Fruit fly (Drosophila melanogaster) whole organism, embryonic: ENCODE data around the gene Ldaf1.

Experiments
- Adf1 ChIP-seq: fragments of 200-800 bp; sonication (Bioruptor generic); IDR thresholded peaks from 2 replicates; pipeline ENCODE4 v1.3.6; 2022; ENCODE audit warnings: missing biosample characterization, missing genetic modification characterization
- Bgb ChIP-seq: fragments of 200-800 bp; sonication (Bioruptor generic); IDR thresholded peaks from 2 replicates; pipeline ENCODE4 v1.3.6; 2022; ENCODE audit warnings: missing biosample characterization, missing genetic modification characterization; ENCODE audit not compliant: partially characterized antibody
- CG10147 ChIP-seq: fragments of 200-800 bp; sonication (Bioruptor generic); optimal IDR thresholded peaks from 2 replicates; lab custom pipeline; 2019; ENCODE audit warnings: missing biosample characterization, mild to moderate bottlenecking, missing genetic modification characterization, moderate library complexity
- CG10543 ChIP-seq: fragments of 200-800 bp; sonication (Bioruptor generic); optimal IDR thresholded peaks from 3 replicates; lab custom pipeline; 2017; ENCODE audit warnings: missing biosample characterization, mild to moderate bottlenecking, missing genetic modification characterization, moderate library complexity
- CG11560 ChIP-seq: fragments of 200-800 bp; sonication (Bioruptor generic); IDR thresholded peaks from 3 replicates; pipeline ENCODE4 v1.3.6; 2022; ENCODE audit warnings: missing biosample characterization, missing genetic modification characterization
- CG12104 ChIP-seq: fragments of 200-800 bp; sonication (Bioruptor generic); optimal IDR thresholded peaks from 3 replicates; lab custom pipeline; 2016; ENCODE audit warnings: missing biosample characterization, missing genetic modification characterization
- CG12942 ChIP-seq: fragments of 200-800 bp; sonication (Bioruptor generic); optimal IDR thresholded peaks from 3 replicates; lab custom pipeline; 2016; ENCODE audit warnings: missing biosample characterization, missing genetic modification characterization
- CG13287 ChIP-seq: fragments of 200-800 bp; sonication (Bioruptor generic); IDR thresholded peaks from 2 replicates; pipeline ENCODE4 v1.3.6; 2022; ENCODE audit warnings: missing biosample characterization, missing genetic modification characterization; ENCODE audit not compliant: partially characterized antibody
- CG15514 ChIP-seq: fragments of 200-800 bp; sonication (Bioruptor generic); optimal IDR thresholded peaks from 3 replicates; lab custom pipeline; 2017; ENCODE audit warnings: missing biosample characterization, missing genetic modification characterization, mild to moderate bottlenecking, moderate library complexity, missing genetic modification reagents
- CG17359 ChIP-seq: fragments of 200-800 bp; sonication (Bioruptor generic); optimal IDR thresholded peaks from 3 replicates; lab custom pipeline; 2018; ENCODE audit warnings: missing biosample characterization, mild to moderate bottlenecking, missing genetic modification characterization, moderate library complexity
- CG17829 ChIP-seq: fragments of 200-800 bp; optimal IDR thresholded peaks from 2 replicates; lab custom pipeline; 2019; ENCODE audit warnings: missing biosample characterization, mild to moderate bottlenecking, missing genetic modification characterization, moderate library complexity
- CG31365 ChIP-seq: fragments of 200-800 bp; sonication (Bioruptor generic); optimal IDR thresholded peaks from 2 replicates; lab custom pipeline; 2018; ENCODE audit warnings: missing biosample characterization, mild to moderate bottlenecking, missing genetic modification characterization
- CG31441 ChIP-seq: fragments of 200-800 bp; sonication (Bioruptor generic); IDR thresholded peaks from 2 replicates; pipeline ENCODE4 v1.3.6; 2022; ENCODE audit warnings: missing biosample characterization, missing genetic modification characterization
- CG3281 ChIP-seq: fragments of 200-800 bp; sonication (Bioruptor generic); optimal IDR thresholded peaks from 3 replicates; lab custom pipeline; 2017; ENCODE audit warnings: missing biosample characterization, mild to moderate bottlenecking, missing genetic modification characterization
- CG6272 ChIP-seq: fragments of 200-800 bp; sonication (Bioruptor generic); IDR thresholded peaks from 2 replicates; pipeline ENCODE4 v1.3.6; 2022; ENCODE audit warnings: missing biosample characterization, missing genetic modification characterization
- CG7271 ChIP-seq: fragments of 200-800 bp; sonication (Bioruptor generic); optimal IDR thresholded peaks from 2 replicates; lab custom pipeline; 2018; ENCODE audit warnings: missing biosample characterization, mild to moderate bottlenecking, missing genetic modification characterization, moderate library complexity
- CG7963 ChIP-seq: fragments of 200-800 bp; sonication (Bioruptor generic); IDR thresholded peaks from 3 replicates; pipeline ENCODE4 v1.3.6; 2022; ENCODE audit warnings: missing biosample characterization, missing genetic modification characterization; ENCODE audit not compliant: partially characterized antibody
- Dad ChIP-seq: fragments of 200-800 bp; sonication (Bioruptor generic); optimal IDR thresholded peaks from 3 replicates; lab custom pipeline; 2016; ENCODE audit warnings: missing biosample characterization, missing genetic modification characterization
- E2f2 ChIP-seq: fragments of 200-800 bp; sonication (Bioruptor generic); IDR thresholded peaks from 2 replicates; pipeline ENCODE4 v1.3.6; 2022; ENCODE audit warnings: missing biosample characterization, missing genetic modification characterization
- Eip74EF ChIP-seq, 2 experiments: fragments of 200-800 bp in 1 of 2; fragments of >200 bp in 1 of 2; sonication (Bioruptor generic) in 1 of 2; optimal IDR thresholded peaks; 2 replicates each; lab custom pipeline; 2017 to 2019; ENCODE audit warnings: missing biosample characterization in 2 of 2, missing genetic modification characterization in 2 of 2, mild to moderate bottlenecking in 1 of 2, moderate library complexity in 1 of 2
- Fer2 ChIP-seq: fragments of 200-800 bp; sonication (Bioruptor generic); optimal IDR thresholded peaks from 2 replicates; lab custom pipeline; 2018; ENCODE audit warnings: missing biosample characterization, mild to moderate bottlenecking, missing genetic modification characterization, moderate library complexity
- GATAe ChIP-seq: fragments of 200-800 bp; sonication (Bioruptor generic); conservative IDR thresholded peaks from 2 replicates; pipeline ENCODE4 v1.3.6; 2022; ENCODE audit warnings: missing biosample characterization, missing genetic modification characterization
- Lhr ChIP-seq: fragments of 200-800 bp; sonication (Bioruptor generic); optimal IDR thresholded peaks from 3 replicates; lab custom pipeline; 2017; ENCODE audit warnings: mild to moderate bottlenecking, missing biosample characterization, missing genetic modification reagents, missing genetic modification characterization
- Lim3 ChIP-seq: fragments of 200-800 bp; sonication (Bioruptor generic); IDR thresholded peaks from 2 replicates; pipeline ENCODE4 v1.3.6; 2022; ENCODE audit warnings: missing biosample characterization, missing genetic modification characterization
- NFAT ChIP-seq: fragments of 200-800 bp; sonication (Bioruptor generic); IDR thresholded peaks from 2 replicates; pipeline ENCODE4 v1.3.6; 2022; ENCODE audit warnings: missing biosample characterization, missing genetic modification characterization
- Oaz ChIP-seq: fragments of 200-800 bp; sonication (Bioruptor generic); IDR thresholded peaks from 2 replicates; pipeline ENCODE4 v1.3.6; 2022; ENCODE audit warnings: missing biosample characterization, missing genetic modification characterization
- Opbp ChIP-seq: fragments of 200-800 bp; sonication (Bioruptor generic); IDR thresholded peaks from 3 replicates; pipeline ENCODE4 v1.3.6; 2022; ENCODE audit warnings: missing biosample characterization, missing genetic modification characterization; ENCODE audit not compliant: partially characterized antibody
- Pdp1 ChIP-seq, 2 experiments: fragments of 200-800 bp; sonication (Bioruptor generic); optimal IDR thresholded peaks; 3 replicates each; lab custom pipeline; 2016; ENCODE audit warnings: missing biosample characterization in 2 of 2, missing genetic modification characterization in 2 of 2, mild to moderate bottlenecking in 1 of 2, moderate library complexity in 1 of 2
- Xrp1 ChIP-seq: fragments of 200-800 bp; sonication (Bioruptor generic); IDR thresholded peaks from 2 replicates; pipeline ENCODE4 v1.3.6; 2022; ENCODE audit warnings: missing biosample characterization, missing genetic modification characterization
- ac ChIP-seq: fragments of 200-800 bp; sonication (Bioruptor generic); optimal IDR thresholded peaks from 3 replicates; lab custom pipeline; 2017; ENCODE audit warnings: missing biosample characterization, mild to moderate bottlenecking, missing genetic modification characterization
- az2 ChIP-seq: fragments of 200-800 bp; sonication (Bioruptor generic); optimal IDR thresholded peaks from 3 replicates; lab custom pipeline; 2016; ENCODE audit warnings: missing biosample characterization, missing genetic modification characterization
- btn ChIP-seq: fragments of 200-800 bp; sonication (Bioruptor generic); optimal IDR thresholded peaks from 2 replicates; lab custom pipeline; 2016; ENCODE audit warnings: missing biosample characterization, missing genetic modification characterization
- caup ChIP-seq: fragments of 200-800 bp; sonication (Bioruptor generic); optimal IDR thresholded peaks from 3 replicates; lab custom pipeline; 2017; ENCODE audit warnings: missing biosample characterization, mild to moderate bottlenecking, missing genetic modification characterization, moderate library complexity; ENCODE audit not compliant: severe bottlenecking
- chinmo ChIP-seq: fragments of 200-800 bp; sonication (Bioruptor generic); IDR thresholded peaks from 4 replicates; pipeline ENCODE4 v1.3.6; 2022; ENCODE audit warnings: missing biosample characterization, missing genetic modification characterization; ENCODE audit not compliant: partially characterized antibody
- crc ChIP-seq: fragments of 200-800 bp; sonication (Bioruptor generic); optimal IDR thresholded peaks from 2 replicates; lab custom pipeline; 2016; ENCODE audit warnings: missing biosample characterization, missing genetic modification characterization
- crol ChIP-seq: fragments of 200-800 bp; sonication (Bioruptor generic); IDR thresholded peaks from 2 replicates; pipeline ENCODE4 v1.3.6; 2022; ENCODE audit warnings: missing biosample characterization, missing genetic modification characterization
- dimm ChIP-seq: fragments of 200-800 bp; sonication (Bioruptor generic); IDR thresholded peaks from 2 replicates; pipeline ENCODE4 v1.3.6; 2022; ENCODE audit warnings: missing biosample characterization, missing genetic modification characterization
- gce ChIP-seq: fragments of 200-800 bp; sonication (Bioruptor generic); IDR thresholded peaks from 3 replicates; pipeline ENCODE4 v1.3.6; 2022; ENCODE audit warnings: missing biosample characterization, missing genetic modification characterization
- gfzf ChIP-seq: fragments of 200-800 bp; sonication (Bioruptor generic); optimal IDR thresholded peaks from 2 replicates; lab custom pipeline; 2016; ENCODE audit warnings: missing biosample characterization, mild to moderate bottlenecking, missing genetic modification characterization, moderate library complexity
- mirr ChIP-seq: fragments of 200-800 bp; sonication (Bioruptor generic); optimal IDR thresholded peaks from 3 replicates; lab custom pipeline; 2018; ENCODE audit warnings: missing biosample characterization, mild to moderate bottlenecking, missing genetic modification characterization
- oc ChIP-seq: fragments of 200-800 bp; sonication (Bioruptor generic); optimal IDR thresholded peaks from 2 replicates; lab custom pipeline; 2018; ENCODE audit warnings: missing biosample characterization, mild to moderate bottlenecking, missing genetic modification characterization, moderate library complexity
- org-1 ChIP-seq: fragments of 200-800 bp; sonication (Bioruptor generic); optimal IDR thresholded peaks from 2 replicates; lab custom pipeline; 2017; ENCODE audit warnings: missing biosample characterization, missing genetic modification characterization
- pb ChIP-seq: fragments of 200-800 bp; sonication (Bioruptor generic); optimal IDR thresholded peaks from 3 replicates; lab custom pipeline; 2016; ENCODE audit warnings: missing biosample characterization, missing genetic modification characterization
- peb ChIP-seq: fragments of 200-800 bp; sonication (Bioruptor generic); IDR thresholded peaks from 2 replicates; pipeline ENCODE4 v1.3.6; 2022; ENCODE audit warnings: missing biosample characterization, missing genetic modification characterization
- row ChIP-seq: fragments of 200-800 bp; sonication (Bioruptor generic); IDR thresholded peaks from 3 replicates; pipeline ENCODE4 v1.3.6; 2022; ENCODE audit warnings: missing biosample characterization, missing genetic modification characterization
- scrt ChIP-seq: fragments of 200-800 bp; sonication (Bioruptor generic); optimal IDR thresholded peaks from 2 replicates; lab custom pipeline; 2018; ENCODE audit warnings: missing biosample characterization, mild to moderate bottlenecking, missing genetic modification characterization, moderate library complexity
- shn ChIP-seq: fragments of 200-800 bp; sonication (Bioruptor generic); optimal IDR thresholded peaks from 3 replicates; lab custom pipeline; 2016; ENCODE audit warnings: missing biosample characterization, missing genetic modification characterization
- sug ChIP-seq: fragments of 200-800 bp; optimal IDR thresholded peaks from 2 replicates; lab custom pipeline; 2019; ENCODE audit warnings: missing biosample characterization, mild to moderate bottlenecking, missing genetic modification characterization, moderate library complexity
- ttk ChIP-seq: fragments of 200-800 bp; sonication (Bioruptor generic); IDR thresholded peaks from 2 replicates; pipeline ENCODE4 v2.1.2; 2022; ENCODE audit warnings: missing biosample characterization, missing genetic modification characterization

The Ldaf1 gene

dm6 chrX:1877107-1877736 lies 24.5 kb downstream of the Ldaf1 start, which contains the start of the genes CG14817 and CG14805 (continued):
- TF ChIP-seq GATAe (GFP tag; lab: Robert Waterston, UW): no peak
- TF ChIP-seq E2f2 (GFP tag; lab: Robert Waterston, UW): peak; percentile 57
- peak; percentile 68 for TF ChIP-seq gfzf (GFP tag; lab: Kevin White, UChicago)
- TF ChIP-seq CG12942 (GFP tag; lab: Kevin White, UChicago): no peak
- 0 out of 2 replicates have a peak, but pooled peaks have one; percentile 9 for TF ChIP-seq Xrp1 (GFP tag; lab: Robert Waterston, UW)
- peak; percentile 2 for TF ChIP-seq pb (GFP tag; lab: Kevin White, UChicago)
- no peak for TF ChIP-seq CG11560 (tag; lab: Robert Waterston, UW)
- peak; percentile 70 for TF ChIP-seq CG13287 (GFP tag; lab: Robert Waterston, UW)
- peak; percentile 89 for TF ChIP-seq CG10543 (GFP tag; lab: Kevin White, UChicago)
- TF ChIP-seq Lim3 (GFP tag; lab: Robert Waterston, UW): no peak
- TF ChIP-seq Dad: peak; percentile 7
- no peak for TF ChIP-seq chinmo (GFP tag; lab: Robert Waterston, UW)
- TF ChIP-seq ttk (GFP tag; lab: Robert Waterston, UW): no peak
- TF ChIP-seq az2 (GFP tag; lab: Kevin White, UChicago): peak; percentile 29
- peak in 1 of 2 experiments; percentile 55 for TF ChIP-seq Pdp1 (GFP tag; optimal IDR thresholded peaks at IDR 0.05; lab: Kevin White, UChicago)
- peak; percentile 60; the same call in 1 of the 2 replicates for TF ChIP-seq Bgb
- peak; percentile 48 for TF ChIP-seq ac (GFP tag; lab: Kevin White, UChicago)
- TF ChIP-seq Adf1 (GFP tag; lab: Robert Waterston, UW): no peak; the same call in 1 of the 2 replicates
- TF ChIP-seq NFAT (GFP tag; lab: Robert Waterston, UW): peak; percentile 68; the same call in 1 of the 2 replicates
- TF ChIP-seq crol (GFP tag; lab: Robert Waterston, UW): no peak
- peak; percentile 50 for TF ChIP-seq Lhr (GFP tag; lab: Kevin White, UChicago)
- TF ChIP-seq oc: no peak
- TF ChIP-seq CG3281 (GFP tag; lab: Kevin White, UChicago): peak; percentile 89
- TF ChIP-seq CG10147 (GFP tag; lab: Kevin White, UChicago): peak; percentile 76
- TF ChIP-seq CG31441 (GFP tag; lab: Robert Waterston, UW): peak; percentile 75
- TF ChIP-seq peb: no peak
- no peak for TF ChIP-seq btn
- peak; percentile 19; the same call in 1 of the 3 replicates for TF ChIP-seq row
- TF ChIP-seq Oaz: no peak
- peak; percentile 76 for TF ChIP-seq scrt (GFP tag; lab: Kevin White, UChicago)
- peak; percentile 72 for TF ChIP-seq sug (tag; lab: Kevin White, UChicago)
- TF ChIP-seq CG31365: peak; percentile 76
- TF ChIP-seq mirr (GFP tag; lab: Kevin White, UChicago): peak; percentile 93
- TF ChIP-seq CG17829: peak; percentile 66
- TF ChIP-seq caup (GFP tag; lab: Kevin White, UChicago): peak; percentile 93
- peak; percentile 54 for TF ChIP-seq org-1 (GFP tag; lab: Kevin White, UChicago)
- peak; percentile 94 for TF ChIP-seq CG7271 (tag; lab: Kevin White, UChicago)
- TF ChIP-seq CG6272 (GFP tag; lab: Robert Waterston, UW): no peak
- peak in 1 of 2 experiments; percentile 55 for TF ChIP-seq Eip74EF (GFP tag; optimal IDR thresholded peaks at IDR 0.05; lab: Kevin White, UChicago)
- peak; percentile 70 for TF ChIP-seq Opbp (GFP tag; lab: Robert Waterston, UW)
- TF ChIP-seq gce (GFP tag; lab: Robert Waterston, UW): peak; percentile 66; the same call in 2 of the 3 replicates
- peak; percentile 57 for TF ChIP-seq CG12104 (GFP tag; lab: Kevin White, UChicago)
- TF ChIP-seq shn (GFP tag; lab: Kevin White, UChicago): no peak
- no peak for TF ChIP-seq dimm (GFP tag; lab: Robert Waterston, UW)
- TF ChIP-seq CG7963: no peak
- TF ChIP-seq crc (GFP tag; lab: Kevin White, UChicago): peak; percentile 27
- peak; percentile 66 for TF ChIP-seq Fer2
- peak; percentile 73 for TF ChIP-seq CG17359 (tag; lab: Kevin White, UChicago)
- peak; percentile 90 for TF ChIP-seq CG15514 (GFP tag; lab: Kevin White, UChicago)
